Fruit fly (Drosophila melanogaster) whole organism, pupa: ENCODE results near the gene GlcAT-P.

Source experiments
- CG10348 ChIP-seq: fragments of 200-800 bp; sonication (Bioruptor generic); IDR thresholded peaks from 2 replicates; pipeline ENCODE4 v1.3.6; 2022; ENCODE audit warnings: missing biosample characterization, missing genetic modification characterization
- CG12605 ChIP-seq: fragments of 200-800 bp; sonication (Bioruptor generic); IDR thresholded peaks from 2 replicates; pipeline ENCODE4 v1.3.6; 2022; ENCODE audit warnings: missing biosample characterization, missing genetic modification characterization
- CG13204 ChIP-seq: fragments of 200-800 bp; sonication (Bioruptor generic); optimal IDR thresholded peaks from 2 replicates; lab custom pipeline; 2018; ENCODE audit warnings: missing biosample characterization, mild to moderate bottlenecking, missing genetic modification characterization, moderate library complexity
- CG14655 ChIP-seq: fragments of 200-800 bp; sonication (Bioruptor generic); optimal IDR thresholded peaks from 3 replicates; lab custom pipeline; 2017; ENCODE audit warnings: mild to moderate bottlenecking, missing biosample characterization, missing genetic modification reagents, missing genetic modification characterization
- CG15710 ChIP-seq: fragments of 200-800 bp; sonication (Bioruptor generic); optimal IDR thresholded peaks from 2 replicates; lab custom pipeline; 2018; ENCODE audit warnings: missing biosample characterization, mild to moderate bottlenecking, missing genetic modification characterization, moderate library complexity
- CG32121 ChIP-seq: fragments of 200-800 bp; sonication (Bioruptor generic); IDR thresholded peaks from 2 replicates; pipeline ENCODE4 v1.3.6; 2022; ENCODE audit warnings: missing biosample characterization, missing genetic modification characterization
- CG34367 ChIP-seq: fragments of 200-800 bp; sonication (Bioruptor generic); optimal IDR thresholded peaks from 2 replicates; lab custom pipeline; 2018; ENCODE audit warnings: missing biosample characterization, mild to moderate bottlenecking, missing genetic modification characterization
- CG9948 ChIP-seq: fragments of 200-800 bp; sonication (Bioruptor generic); optimal IDR thresholded peaks from 2 replicates; lab custom pipeline; 2018; ENCODE audit warnings: missing biosample characterization, mild to moderate bottlenecking, missing genetic modification characterization, moderate library complexity
- D1 ChIP-seq: fragments of 200-800 bp; sonication (Bioruptor generic); optimal IDR thresholded peaks from 2 replicates; lab custom pipeline; 2018; ENCODE audit warnings: missing biosample characterization, mild to moderate bottlenecking, missing genetic modification characterization, moderate library complexity
- EcR ChIP-seq: fragments of 200-800 bp; sonication (Bioruptor generic); optimal IDR thresholded peaks from 3 replicates; lab custom pipeline; 2019; ENCODE audit warnings: missing biosample characterization, missing genetic modification characterization, mild to moderate bottlenecking, moderate library complexity, missing genetic modification reagents
- Ets98B ChIP-seq: fragments of 200-800 bp; sonication (Bioruptor generic); IDR thresholded peaks from 2 replicates; pipeline ENCODE4 v1.3.6; 2022; ENCODE audit warnings: missing biosample characterization, missing genetic modification characterization
- Pif1A ChIP-seq: fragments of 200-800 bp; sonication (Bioruptor generic); optimal IDR thresholded peaks from 3 replicates; lab custom pipeline; 2016; ENCODE audit warnings: missing biosample characterization, missing genetic modification characterization
- Snoo ChIP-seq: fragments of 200-800 bp; sonication (Bioruptor generic); optimal IDR thresholded peaks from 3 replicates; lab custom pipeline; 2017; ENCODE audit warnings: missing biosample characterization, mild to moderate bottlenecking, missing genetic modification characterization, inconsistent platforms

dm6 chr3L:11182994-11183393, 14.3 kb downstream of the GlcAT-P start:
- TF ChIP-seq Snoo (tag; lab: Kevin White, UChicago) (no peak), CG13204 (GFP tag; lab: Kevin White, UChicago) (no peak), Pif1A (no peak), CG14655 (no peak), CG34367 (no peak), CG12605 (GFP tag; lab: Robert Waterston, UW) (no peak), CG9948 (tag; lab: Kevin White, UChicago) (no peak), CG32121 (GFP tag; lab: Robert Waterston, UW) (no peak), Ets98B (GFP tag; lab: Robert Waterston, UW) (no peak), EcR (no peak), D1 (tag; lab: Kevin White, UChicago) (no peak), CG10348 (GFP tag; lab: Robert Waterston, UW) (no peak), CG15710 (no peak)
